Fruit fly (Drosophila melanogaster): ENCODE data around the gene CG14434.

Gene CG14434

dm6 chrX:6820703-6821102 is 46.3 kb downstream of the CG14434 start, which contains the start of the genes Nf-YC and xit (continued):
- TF ChIP-seq shn (GFP tag; optimal IDR thresholded peaks at IDR 0.05), result peak; percentile 49
- no peak for TF ChIP-seq slbo (GFP tag; IDR thresholded peaks at IDR 0.05)
- TF ChIP-seq CG2116 (GFP tag; optimal IDR thresholded peaks at IDR 0.05), result peak; percentile 65
- no peak for TF ChIP-seq CG2199 (GFP tag; IDR thresholded peaks at IDR 0.05)
- TF ChIP-seq MTF-1 (GFP tag; optimal IDR thresholded peaks at IDR 0.05; ENCODE audit: borderline replicate concordance), result no peak
- TF ChIP-seq Xrp1 (GFP tag; IDR thresholded peaks at IDR 0.05), result no peak
- TF ChIP-seq CG6272 (GFP tag; IDR thresholded peaks at IDR 0.05), result no peak
- TF ChIP-seq CG12769 (tag; optimal IDR thresholded peaks at IDR 0.05), result no peak
- TF ChIP-seq CG1024 (GFP tag; IDR thresholded peaks at IDR 0.05), result 0 out of 2 replicates have a peak, but pooled peaks have one; percentile 9
- TF ChIP-seq BEAF-32 (GFP tag; optimal IDR thresholded peaks at IDR 0.05), result peak; percentile 70
- TF ChIP-seq HmgZ (tag; optimal IDR thresholded peaks at IDR 0.05), result peak; percentile 68
- TF ChIP-seq Blimp-1 (GFP tag; optimal IDR thresholded peaks at IDR 0.05), result no peak
- TF ChIP-seq Dll (GFP tag; IDR thresholded peaks at IDR 0.05; ENCODE audit: partially characterized antibody), result peak; percentile 32; the same call in 1 of the 4 replicates
- peak; percentile 45 for TF ChIP-seq CG3847 (GFP tag; IDR thresholded peaks at IDR 0.05)
- TF ChIP-seq pzg (GFP tag; optimal IDR thresholded peaks at IDR 0.05), result peak; percentile 95
- TF ChIP-seq HLH4C (GFP tag; IDR thresholded peaks at IDR 0.05; ENCODE audit: partially characterized antibody), result peak; percentile 67
- TF ChIP-seq ssp (GFP tag; IDR thresholded peaks at IDR 0.05), result peak; percentile 91
- peak; percentile 45; the same call in 1 of the 2 replicates for TF ChIP-seq inv (GFP tag; IDR thresholded peaks at IDR 0.05; ENCODE audit: partially characterized antibody)
- TF ChIP-seq CG14860 (GFP tag; IDR thresholded peaks at IDR 0.05; ENCODE audit: partially characterized antibody), result peak; percentile 37; the same call in 1 of the 3 replicates
- TF ChIP-seq CG13624 (GFP tag; optimal IDR thresholded peaks at IDR 0.05), result peak; percentile 39
- no peak for TF ChIP-seq pita (GFP tag; optimal IDR thresholded peaks at IDR 0.05)
- TF ChIP-seq Fer3 (tag; optimal IDR thresholded peaks at IDR 0.05), result no peak
- TF ChIP-seq BtbVII (GFP tag; optimal IDR thresholded peaks at IDR 0.05), result no peak
- TF ChIP-seq nerfin-1 (tag; optimal IDR thresholded peaks at IDR 0.05), result peak; percentile 30
- TF ChIP-seq CG6854 (GFP tag; optimal IDR thresholded peaks at IDR 0.05), result no peak
- TF ChIP-seq Myb (GFP tag; optimal IDR thresholded peaks at IDR 0.05), result peak; percentile 21
- TF ChIP-seq YL-1 (GFP tag; optimal IDR thresholded peaks at IDR 0.05), result peak; percentile 87
- peak; percentile 68 for TF ChIP-seq amos (GFP tag; IDR thresholded peaks at IDR 0.05; ENCODE audit: partially characterized antibody)
- peak; percentile 53 for TF ChIP-seq Sin3A (optimal IDR thresholded peaks at IDR 0.05)
- TF ChIP-seq ac (GFP tag; optimal IDR thresholded peaks at IDR 0.05), result no peak
- TF ChIP-seq Elba2 (GFP tag; optimal IDR thresholded peaks at IDR 0.05), result peak; percentile 40
- TF ChIP-seq CG17829 (tag; optimal IDR thresholded peaks at IDR 0.05), result peak; percentile 26
- TF ChIP-seq Antp (GFP tag; optimal IDR thresholded peaks at IDR 0.05), result peak; percentile 11
- peak; percentile 59 for TF ChIP-seq Scr (GFP tag; IDR thresholded peaks at IDR 0.05; ENCODE audit: partially characterized antibody)
- TF ChIP-seq twi (tag; optimal IDR thresholded peaks at IDR 0.05), result no peak
- TF ChIP-seq Opbp (GFP tag; IDR thresholded peaks at IDR 0.05; ENCODE audit: partially characterized antibody), result peak; percentile 57; the same call in 1 of the 3 replicates
- peak; percentile 92 for TF ChIP-seq CG17802 (tag; optimal IDR thresholded peaks at IDR 0.05)
- TF ChIP-seq nmo (GFP tag; optimal IDR thresholded peaks at IDR 0.05), result peak; percentile 52
- TF ChIP-seq CG15269 (tag; optimal IDR thresholded peaks at IDR 0.05), result no peak
- no peak for TF ChIP-seq Usf (GFP tag; optimal IDR thresholded peaks at IDR 0.05)
- peak; percentile 57 for TF ChIP-seq Dp (GFP tag; optimal IDR thresholded peaks at IDR 0.05)
- TF ChIP-seq MESR4 (GFP tag; optimal IDR thresholded peaks at IDR 0.05), result peak; percentile 89
- peak; percentile 36 for TF ChIP-seq HmgD (GFP tag; optimal IDR thresholded peaks at IDR 0.05)
- peak; percentile 18; the same call in 1 of the 2 replicates for TF ChIP-seq Adf1 (GFP tag; IDR thresholded peaks at IDR 0.05)
- peak; percentile 35; the same call in 1 of the 3 replicates for TF ChIP-seq Doc3 (GFP tag; IDR thresholded peaks at IDR 0.05; ENCODE audit: partially characterized antibody)
